Worm (Caenorhabditis elegans) whole organism, L1 larva: Measurements from ENCODE around the gene C50B6.3.

ENCODE experiments used
- ama-1 ChIP-seq: fragments of 150-350 bp; optimal IDR thresholded peaks from 2 replicates; lab custom pipeline; 2014
- egl-27 ChIP-seq, 2 experiments: fragments of 150-350 bp in 1 of 2; sonication (generic microtip); optimal IDR thresholded peaks; 3 replicates each; lab custom pipeline; 2017 to 2018; ENCODE audit warnings: missing biosample characterization in 2 of 2, missing genetic modification characterization in 2 of 2, missing genetic modification reagents in 2 of 2
- lin-13 ChIP-seq: fragments of 150-350 bp; optimal IDR thresholded peaks from 2 replicates; lab custom pipeline; 2014; ENCODE audit warnings: missing biosample characterization, missing genetic modification reagents, missing genetic modification characterization
- lin-39 ChIP-seq: fragments of 150-350 bp; optimal IDR thresholded peaks from 2 replicates; lab custom pipeline; 2014; ENCODE audit warnings: missing biosample characterization, missing genetic modification reagents, missing genetic modification characterization
- lir-3 ChIP-seq: sonication (generic microtip); optimal IDR thresholded peaks from 2 replicates; lab custom pipeline; 2016; ENCODE audit warnings: mild to moderate bottlenecking, missing genetic modification characterization, moderate library complexity, missing compliant biosample characterization; ENCODE audit not compliant: poor library complexity
- nhr-237 ChIP-seq: fragments of 150-350 bp; optimal IDR thresholded peaks from 2 replicates; lab custom pipeline; 2014; ENCODE audit warnings: missing biosample characterization, missing genetic modification characterization
- snpc-4 ChIP-seq: fragments of 150-350 bp; optimal IDR thresholded peaks from 2 replicates; lab custom pipeline; 2014; ENCODE audit warnings: missing biosample characterization, missing genetic modification characterization
- unc-130 ChIP-seq: fragments of 150-350 bp; optimal IDR thresholded peaks from 2 replicates; lab custom pipeline; 2017; ENCODE audit warnings: missing biosample characterization, missing genetic modification characterization, inconsistent platforms
- ztf-4 ChIP-seq: fragments of 150-350 bp; optimal IDR thresholded peaks from 2 replicates; lab custom pipeline; 2014; ENCODE audit warnings: missing biosample characterization, missing genetic modification characterization

- TF ChIP-seq lir-3 (tag; lab: Kevin White, UChicago) = no peak
- TF ChIP-seq lin-39 (tag; lab: Kevin White, UChicago) = no peak
- no peak for TF ChIP-seq egl-27 (tag; optimal IDR thresholded peaks at IDR 0.05; lab: Kevin White, UChicago)
- TF ChIP-seq lin-13 (GFP tag; lab: Kevin White, UChicago) = no peak
- TF ChIP-seq snpc-4 (tag; lab: Kevin White, UChicago) = no peak
- TF ChIP-seq unc-130 (tag; lab: Kevin White, UChicago) = no peak
- TF ChIP-seq nhr-237 (tag; lab: Kevin White, UChicago) = no peak
- TF ChIP-seq ama-1 (lab: Kevin White, UChicago) = no peak
- no peak for TF ChIP-seq ztf-4 (tag; lab: Kevin White, UChicago)
Observed at ce11 chrV:13266630-13267029, 46.7 kb upstream of the C50B6.3 start.
